Fruit fly (Drosophila melanogaster): Measurements from ENCODE around the gene wg.

The wg gene

DNA sequence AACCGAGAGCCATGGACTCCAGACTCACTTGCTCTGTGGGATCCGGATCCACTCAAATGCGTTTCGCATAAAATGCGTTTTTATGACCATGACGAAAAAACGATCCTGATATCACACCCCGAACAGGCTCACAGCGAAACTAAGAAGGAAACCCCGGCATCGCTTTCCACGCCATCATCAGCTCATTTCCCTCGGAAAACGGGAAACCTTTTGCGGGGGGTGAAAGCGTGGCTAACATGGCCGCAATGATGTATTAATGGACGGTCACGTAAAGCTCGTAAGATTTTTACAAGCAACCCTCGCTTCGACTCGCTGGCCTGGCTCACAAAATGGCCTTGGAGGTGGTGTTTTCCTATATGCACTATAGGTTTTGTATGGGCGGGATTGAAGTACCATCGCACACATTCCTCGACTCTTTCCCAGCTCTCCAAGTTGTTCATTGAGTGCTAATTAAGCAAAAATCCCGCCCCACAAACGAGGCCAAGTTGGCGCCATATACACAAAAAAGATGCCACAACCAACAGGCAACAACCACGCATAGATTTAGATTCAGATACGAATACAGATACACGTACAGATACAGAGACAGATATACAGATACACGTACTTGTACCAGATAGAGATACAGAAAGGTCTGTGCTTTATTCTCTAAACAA is 41.9 kb upstream of the wg start:
- TF ChIP-seq Pif1B (GFP tag; optimal IDR thresholded peaks at IDR 0.05) (no peak), CG9948 (tag; optimal IDR thresholded peaks at IDR 0.05) (no peak), EcR (GFP tag; optimal IDR thresholded peaks at IDR 0.05) (no peak), Pif1A (GFP tag; optimal IDR thresholded peaks at IDR 0.05) (no peak)

DNA sequence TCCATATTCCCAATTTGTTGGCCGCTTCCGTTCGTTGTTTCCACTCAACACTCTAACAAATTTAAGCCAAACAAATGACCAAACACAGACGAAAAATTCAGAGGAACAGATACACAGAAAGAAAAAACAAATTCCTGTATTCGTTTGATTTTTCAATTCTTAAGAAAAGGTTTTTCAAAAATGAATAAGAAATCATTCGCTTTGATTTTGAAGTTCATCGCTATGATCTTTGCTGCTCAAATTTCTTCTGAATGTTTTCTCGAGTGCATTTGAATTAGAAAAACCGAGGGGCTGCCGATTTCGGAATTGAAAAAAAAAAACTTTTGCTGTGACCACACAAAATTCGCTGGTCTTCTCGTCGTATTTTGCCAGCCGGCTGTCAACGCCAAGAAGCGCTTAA is 41.0 kb upstream of the wg start:
- TF ChIP-seq CG32121 (GFP tag; IDR thresholded peaks at IDR 0.05) (0 out of 2 replicates have a peak, but pooled peaks have one; percentile 33), CG13204 (GFP tag; optimal IDR thresholded peaks at IDR 0.05) (no peak), Ets98B (GFP tag; IDR thresholded peaks at IDR 0.05) (0 out of 2 replicates have a peak, but pooled peaks have one; percentile 24), CG8301 (tag; optimal IDR thresholded peaks at IDR 0.05) (no peak), gl (tag; optimal IDR thresholded peaks at IDR 0.05) (no peak), CG15710 (tag; optimal IDR thresholded peaks at IDR 0.05) (no peak)

- TF ChIP-seq fd96Ca (GFP tag; IDR thresholded peaks at IDR 0.05) (no peak), CG14655 (GFP tag; optimal IDR thresholded peaks at IDR 0.05) (peak; percentile 69), Snoo (tag; optimal IDR thresholded peaks at IDR 0.05) (no peak), Ets98B (GFP tag; IDR thresholded peaks at IDR 0.05) (no peak), D1 (tag; optimal IDR thresholded peaks at IDR 0.05) (no peak), CG8301 (tag; optimal IDR thresholded peaks at IDR 0.05) (peak; percentile 53), Pif1A (GFP tag; optimal IDR thresholded peaks at IDR 0.05) (peak; percentile 1), EcR (GFP tag; optimal IDR thresholded peaks at IDR 0.05) (no peak), CG10348 (GFP tag; IDR thresholded peaks at IDR 0.05) (no peak), CG13204 (GFP tag; optimal IDR thresholded peaks at IDR 0.05) (no peak), CG17806 (tag; optimal IDR thresholded peaks at IDR 0.05) (peak; percentile 22), CG15710 (tag; optimal IDR thresholded peaks at IDR 0.05) (no peak), gl (tag; optimal IDR thresholded peaks at IDR 0.05) (no peak), rn (GFP tag; IDR thresholded peaks at IDR 0.05) (no peak), CG8159 (tag; optimal IDR thresholded peaks at IDR 0.05) (peak; percentile 8), CG12605 (GFP tag; IDR thresholded peaks at IDR 0.05) (no peak), CG4496 (GFP tag; IDR thresholded peaks at IDR 0.05) (0 out of 3 replicates have a peak, but pooled peaks have one; percentile 50), CG9948 (tag; optimal IDR thresholded peaks at IDR 0.05) (peak; percentile 32), Pif1B (GFP tag; optimal IDR thresholded peaks at IDR 0.05) (no peak), CG32121 (GFP tag; IDR thresholded peaks at IDR 0.05) (no peak), CG34367 (tag; optimal IDR thresholded peaks at IDR 0.05) (no peak)
Measured at dm6 chr2L:7270270-7270669, 36.7 kb upstream of the wg start.

dm6 chr2L:7272452-7272851 is 34.5 kb upstream of the wg start:
- TF ChIP-seq CG10348 (GFP tag; IDR thresholded peaks at IDR 0.05) (no peak), CG9948 (tag; optimal IDR thresholded peaks at IDR 0.05) (no peak), CG15710 (tag; optimal IDR thresholded peaks at IDR 0.05) (no peak), Ets98B (GFP tag; IDR thresholded peaks at IDR 0.05) (no peak), CG8301 (tag; optimal IDR thresholded peaks at IDR 0.05) (no peak), D1 (tag; optimal IDR thresholded peaks at IDR 0.05) (no peak), fd96Ca (GFP tag; IDR thresholded peaks at IDR 0.05) (no peak), CG17806 (tag; optimal IDR thresholded peaks at IDR 0.05) (no peak)

DNA sequence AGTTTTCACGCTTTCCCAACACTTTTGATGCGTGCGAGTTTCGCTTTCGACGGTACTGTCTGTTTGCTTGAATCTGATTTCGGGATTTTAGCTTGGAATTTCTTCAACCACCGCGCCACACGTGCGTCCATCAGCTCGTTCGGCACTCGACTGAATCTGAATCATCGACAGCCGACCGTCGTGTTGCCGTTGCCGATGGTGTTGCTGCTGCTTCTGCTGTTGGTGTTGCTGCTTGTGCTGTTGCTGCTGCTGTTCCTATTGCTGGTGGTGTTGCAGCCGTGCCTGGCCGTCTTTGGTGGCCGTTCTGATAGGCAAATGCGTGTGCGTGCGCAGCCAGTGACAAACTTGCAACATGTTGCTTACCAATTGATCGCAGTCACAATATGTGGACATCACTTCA is 29.9 kb upstream of the wg start, which contains the start of gene Wnt4:
Gene Wnt4, minus strand, starts transcription at position 155 of the 400 bp plus-strand sequence.
- TF ChIP-seq CG13204 (GFP tag; optimal IDR thresholded peaks at IDR 0.05) (peak; percentile 18), CG14655 (GFP tag; optimal IDR thresholded peaks at IDR 0.05) (no peak), CG32121 (GFP tag; IDR thresholded peaks at IDR 0.05) (0 out of 2 replicates have a peak, but pooled peaks have one; percentile 25), CG10348 (GFP tag; IDR thresholded peaks at IDR 0.05) (no peak), Ets98B (GFP tag; IDR thresholded peaks at IDR 0.05) (peak; percentile 5; the same call in 1 of the 2 replicates), CG12605 (GFP tag; IDR thresholded peaks at IDR 0.05) (no peak), CG4496 (GFP tag; IDR thresholded peaks at IDR 0.05) (no peak), CG17806 (tag; optimal IDR thresholded peaks at IDR 0.05) (no peak), CG34367 (tag; optimal IDR thresholded peaks at IDR 0.05) (no peak)

DNA sequence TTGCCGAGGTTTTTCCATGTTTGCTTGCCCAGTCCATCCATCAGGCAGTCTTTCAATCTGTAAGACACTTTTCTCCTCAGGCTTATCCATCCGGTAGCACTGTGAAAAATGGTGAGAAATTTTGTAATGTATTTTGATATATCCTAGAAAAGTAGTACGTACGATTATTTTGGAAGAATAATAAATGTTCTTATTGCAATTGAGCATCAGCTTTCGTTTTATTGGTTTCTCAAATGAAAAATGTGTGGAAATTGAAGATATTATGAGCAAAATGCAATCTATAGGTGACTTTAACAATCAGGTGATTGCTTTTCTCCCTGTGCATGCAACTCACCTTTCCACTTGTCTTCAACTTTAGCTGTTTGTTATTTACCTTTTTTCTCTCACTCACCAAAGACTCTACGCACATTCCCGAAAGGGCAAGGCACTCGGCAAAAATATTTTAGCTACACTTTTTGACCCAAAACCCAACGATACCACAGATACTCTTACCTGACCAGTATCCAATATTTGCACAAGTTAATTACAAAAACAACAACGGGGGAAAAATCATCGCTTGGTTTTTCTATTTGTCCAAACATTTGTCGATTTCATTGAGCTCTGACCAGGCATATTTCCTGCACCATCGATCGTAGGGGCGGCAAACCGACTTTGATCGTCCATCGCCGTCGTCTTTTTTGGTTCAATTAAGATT is 29.2 kb upstream of the wg start:
- TF ChIP-seq CG4496 (GFP tag; IDR thresholded peaks at IDR 0.05) (no peak), CG15710 (tag; optimal IDR thresholded peaks at IDR 0.05) (no peak), CG34367 (tag; optimal IDR thresholded peaks at IDR 0.05) (no peak), CG12605 (GFP tag; IDR thresholded peaks at IDR 0.05) (no peak), D1 (tag; optimal IDR thresholded peaks at IDR 0.05) (no peak), CG14655 (GFP tag; optimal IDR thresholded peaks at IDR 0.05) (peak; percentile 45), CG8301 (tag; optimal IDR thresholded peaks at IDR 0.05) (peak; percentile 41), Ets98B (GFP tag; IDR thresholded peaks at IDR 0.05) (0 out of 2 replicates have a peak, but pooled peaks have one; percentile 7), gl (tag; optimal IDR thresholded peaks at IDR 0.05) (no peak), CG13204 (GFP tag; optimal IDR thresholded peaks at IDR 0.05) (no peak), Pif1A (GFP tag; optimal IDR thresholded peaks at IDR 0.05) (no peak)
